Worm (Caenorhabditis elegans) whole organism, midembryonic: Measurements from ENCODE around the gene W05H7.1.
A peak's percentile ranks its signal among the peaks of the same experiment; 100 is the strongest.
"Not testable (repeated sequence)": the region's sequence is repeated elsewhere in the genome, so short reads cannot be mapped to it uniquely, and the experiment has no call there.

Experiments used
- T22C8.4 ChIP-seq: fragments of 200-800 bp; sonication (Bioruptor generic); IDR thresholded peaks from 2 replicates; pipeline ENCODE4 v1.3.6; 2022; ENCODE audit warnings: missing genetic modification characterization, missing compliant biosample characterization
- cog-1 ChIP-seq: sonication (generic microtip); optimal IDR thresholded peaks from 2 replicates; lab custom pipeline; 2016; ENCODE audit warnings: missing genetic modification characterization, missing compliant biosample characterization
- flt-1 ChIP-seq: fragments of 200-800 bp; sonication (Bioruptor generic); IDR thresholded peaks from 2 replicates; pipeline ENCODE4 v1.3.6; 2022; ENCODE audit warnings: missing genetic modification characterization, missing compliant biosample characterization
- klf-2 ChIP-seq: fragments of 200-800 bp; sonication (Bioruptor generic); conservative IDR thresholded peaks from 2 replicates; pipeline ENCODE4 v1.3.6; 2022; ENCODE audit warnings: missing genetic modification reagents, missing genetic modification characterization, missing compliant biosample characterization
- med-1 ChIP-seq: sonication (generic microtip); optimal IDR thresholded peaks from 2 replicates; lab custom pipeline; 2017; ENCODE audit warnings: missing genetic modification characterization, mild to moderate bottlenecking, missing compliant biosample characterization, antibody characterized with exemption, missing genetic modification reagents; ENCODE audit not compliant: insufficient read depth
- ref-1 ChIP-seq: fragments of 200-800 bp; sonication (Bioruptor generic); conservative IDR thresholded peaks from 2 replicates; pipeline ENCODE4 v1.3.6; 2022; ENCODE audit warnings: missing genetic modification reagents, missing genetic modification characterization, missing compliant biosample characterization
- tab-1 ChIP-seq: fragments of 200-800 bp; sonication (Bioruptor generic); IDR thresholded peaks from 2 replicates; pipeline ENCODE4 v1.3.6; 2022; ENCODE audit warnings: missing genetic modification characterization, missing compliant biosample characterization
- ztf-23 ChIP-seq: fragments of 200-800 bp; sonication (Bioruptor generic); IDR thresholded peaks from 2 replicates; pipeline ENCODE4 v1.3.6; 2022; ENCODE audit warnings: missing genetic modification reagents, missing genetic modification characterization, missing compliant biosample characterization
- ztf-29 ChIP-seq: fragments of 200-800 bp; sonication (Bioruptor generic); IDR thresholded peaks from 2 replicates; pipeline ENCODE4 v1.3.6; 2022; ENCODE audit warnings: missing genetic modification reagents, missing genetic modification characterization, missing compliant biosample characterization

The W05H7.1 gene

ce11 chrX:1450352-1450818 lies at the start of gene W05H7.1:
W05H7.1 (plus strand) TSS chrX:1450768.
- TF ChIP-seq tab-1 (GFP tag; lab: Robert Waterston, UW): no peak
- 0 out of 2 replicates have a peak, but pooled peaks have one; percentile 21 for TF ChIP-seq T22C8.4

ce11 chrX:1401259-1401658 lies 49.3 kb upstream of the W05H7.1 start, which contains the start of gene ZK402.5:
ZK402.5 (minus strand) TSS chrX:1401359.
- TF ChIP-seq ztf-29 (no peak), ztf-23 (GFP tag; lab: Robert Waterston, UW) (no peak), med-1 (GFP tag; lab: Kevin White, UChicago) (no peak), cog-1 (tag; lab: Kevin White, UChicago) (no peak), ref-1 (no peak), T22C8.4 (no peak), tab-1 (GFP tag; lab: Robert Waterston, UW) (no peak), flt-1 (GFP tag; lab: Robert Waterston, UW) (no peak), klf-2 (GFP tag; lab: Robert Waterston, UW) (no peak)

- TF ChIP-seq klf-2 (GFP tag; lab: Robert Waterston, UW); med-1 (GFP tag; lab: Kevin White, UChicago); tab-1 (GFP tag; lab: Robert Waterston, UW): not testable (repeated sequence)
These were observed 47.1 kb upstream of the W05H7.1 start, which contains the start of gene ZK402.2 for ce11 chrX:1403444-1403843. ZK402.2 (plus strand) TSS chrX:1403744.

ce11 chrX:1403971-1404370 lies 46.6 kb upstream of the W05H7.1 start, which contains the start of gene ZK402.1:
ZK402.1 (plus strand) TSS chrX:1404271.
- TF ChIP-seq flt-1 (GFP tag; lab: Robert Waterston, UW); T22C8.4; klf-2 (GFP tag; lab: Robert Waterston, UW): not testable (repeated sequence)

ce11 chrX:1409224-1409623 lies 41.3 kb upstream of the W05H7.1 start:
- TF ChIP-seq klf-2 (GFP tag; lab: Robert Waterston, UW): no peak
- no peak for TF ChIP-seq ref-1
- TF ChIP-seq T22C8.4: no peak

ce11 chrX:1410552-1410951 lies 40.0 kb upstream of the W05H7.1 start, which contains the start of gene abu-2:
abu-2 (minus strand) TSS chrX:1410652.
- no peak for TF ChIP-seq ref-1
- TF ChIP-seq klf-2 (GFP tag; lab: Robert Waterston, UW): no peak
- TF ChIP-seq tab-1 (GFP tag; lab: Robert Waterston, UW): no peak
- no peak for TF ChIP-seq flt-1 (GFP tag; lab: Robert Waterston, UW)
- TF ChIP-seq ztf-23 (GFP tag; lab: Robert Waterston, UW): no peak

- TF ChIP-seq klf-2 (GFP tag; lab: Robert Waterston, UW): no peak
These were observed 37.7 kb upstream of the W05H7.1 start, which contains the start of gene srh-19 for ce11 chrX:1412844-1413243. srh-19 (plus strand) TSS chrX:1413144.

- TF ChIP-seq klf-2 (GFP tag; lab: Robert Waterston, UW) (no peak), ztf-23 (GFP tag; lab: Robert Waterston, UW) (no peak), tab-1 (GFP tag; lab: Robert Waterston, UW) (no peak), T22C8.4 (no peak), cog-1 (tag; lab: Kevin White, UChicago) (no peak), flt-1 (GFP tag; lab: Robert Waterston, UW) (no peak), ref-1 (no peak), ztf-29 (no peak), med-1 (GFP tag; lab: Kevin White, UChicago) (no peak)
These were observed 33.7 kb upstream of the W05H7.1 start, which contains the start of the genes F19G12.4 and F19G12.8 for ce11 chrX:1416776-1417354. F19G12.4 (plus strand) TSS chrX:1417304. F19G12.8 (plus strand) TSS chrX:1417320.

ce11 chrX:1419163-1419696 lies 31.3 kb upstream of the W05H7.1 start, which contains the start of gene F19G12.9:
F19G12.9 (plus strand) TSS chrX:1419213.
- no peak for TF ChIP-seq flt-1 (GFP tag; lab: Robert Waterston, UW)
- TF ChIP-seq T22C8.4: no peak
- no peak for TF ChIP-seq tab-1 (GFP tag; lab: Robert Waterston, UW)
- TF ChIP-seq ztf-29: no peak
- TF ChIP-seq ref-1: no peak
- no peak for TF ChIP-seq klf-2 (GFP tag; lab: Robert Waterston, UW)
- no peak for TF ChIP-seq med-1 (GFP tag; lab: Kevin White, UChicago)
- TF ChIP-seq ztf-23 (GFP tag; lab: Robert Waterston, UW): no peak
- no peak for TF ChIP-seq cog-1 (tag; lab: Kevin White, UChicago)

ce11 chrX:1420524-1420923 lies 30.0 kb upstream of the W05H7.1 start:
- no peak for TF ChIP-seq tab-1 (GFP tag; lab: Robert Waterston, UW)
- no peak for TF ChIP-seq T22C8.4
- TF ChIP-seq ztf-23 (GFP tag; lab: Robert Waterston, UW): no peak
- TF ChIP-seq flt-1 (GFP tag; lab: Robert Waterston, UW): no peak
- TF ChIP-seq ztf-29: no peak
- TF ChIP-seq ref-1: no peak
- no peak for TF ChIP-seq med-1 (GFP tag; lab: Kevin White, UChicago)
- no peak for TF ChIP-seq cog-1 (tag; lab: Kevin White, UChicago)
- TF ChIP-seq klf-2 (GFP tag; lab: Robert Waterston, UW): no peak
